Worm (Caenorhabditis elegans): ENCODE results near the gene Y51H7BR.7.

DNA sequence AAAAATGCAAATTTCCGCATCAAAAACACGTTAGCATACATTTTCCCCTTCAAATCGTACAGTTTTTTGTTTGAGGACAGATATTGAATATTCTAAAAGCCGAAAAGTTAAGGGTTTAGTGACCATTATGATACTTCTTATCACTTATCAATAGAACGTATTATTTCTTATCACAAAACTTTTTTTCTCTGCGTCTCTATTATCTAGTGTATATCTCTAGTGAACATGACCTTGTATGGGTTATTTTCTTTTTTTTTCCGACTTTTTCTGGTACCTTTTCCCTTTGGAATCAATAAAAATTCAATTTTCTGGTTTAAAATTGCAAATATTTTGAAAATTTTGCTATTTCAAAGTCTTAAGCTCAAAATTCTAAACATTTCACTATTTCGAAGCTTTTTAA, 21.7 kb downstream of the Y51H7BR.7 start:
- TF ChIP-seq nhr-23 (tag; optimal IDR thresholded peaks at IDR 0.05) (no peak), gmeb-1 (tag; optimal IDR thresholded peaks at IDR 0.05) (no peak)

All from whole organism, L2 larva.